Worm (Caenorhabditis elegans) whole organism, L2 larva: ENCODE measurements around the gene rgs-10.

Source experiments
- C34F6.9 ChIP-seq: fragments of 150-350 bp; optimal IDR thresholded peaks from 2 replicates; lab custom pipeline; 2014; ENCODE audit warnings: missing biosample characterization, missing genetic modification characterization
- F13H6.1 ChIP-seq: sonication (generic microtip); optimal IDR thresholded peaks from 2 replicates; lab custom pipeline; 2016; ENCODE audit warnings: missing genetic modification characterization, missing compliant biosample characterization
- R02D3.7 ChIP-seq: fragments of 150-350 bp; optimal IDR thresholded peaks from 2 replicates; lab custom pipeline; 2014; ENCODE audit warnings: missing biosample characterization, missing genetic modification characterization
- Y55F3AM.14 ChIP-seq: fragments of 200-800 bp; sonication (Bioruptor generic); optimal IDR thresholded peaks from 2 replicates; lab custom pipeline; 2018; ENCODE audit warnings: mild to moderate bottlenecking, missing genetic modification characterization, missing compliant biosample characterization
- ZK546.5 ChIP-seq: sonication (generic microtip); optimal IDR thresholded peaks from 2 replicates; lab custom pipeline; 2017; ENCODE audit warnings: missing biosample characterization, missing genetic modification characterization
- alr-1 ChIP-seq: fragments of 150-350 bp; optimal IDR thresholded peaks from 2 replicates; lab custom pipeline; 2014; ENCODE audit warnings: missing biosample characterization, missing genetic modification characterization
- aly-2 ChIP-seq: fragments of 150-350 bp; optimal IDR thresholded peaks from 2 replicates; lab custom pipeline; 2014; ENCODE audit warnings: missing biosample characterization, missing genetic modification characterization
- ama-1 ChIP-seq: fragments of 150-350 bp; optimal IDR thresholded peaks from 2 replicates; lab custom pipeline; 2018; ENCODE audit warnings: inconsistent platforms
- blmp-1 ChIP-seq: sonication (generic microtip); optimal IDR thresholded peaks from 2 replicates; lab custom pipeline; 2017; ENCODE audit warnings: missing genetic modification characterization, mild to moderate bottlenecking, missing compliant biosample characterization, antibody characterized with exemption, moderate library complexity; ENCODE audit not compliant: insufficient read depth
- ceh-16 ChIP-seq: fragments of 150-350 bp; optimal IDR thresholded peaks from 2 replicates; lab custom pipeline; 2014; ENCODE audit warnings: missing biosample characterization, missing genetic modification characterization
- ceh-82 ChIP-seq: fragments of 150-350 bp; optimal IDR thresholded peaks from 2 replicates; lab custom pipeline; 2014; ENCODE audit warnings: missing biosample characterization, missing genetic modification characterization
- egl-27 ChIP-seq: sonication (generic microtip); optimal IDR thresholded peaks from 3 replicates; lab custom pipeline; 2017; ENCODE audit warnings: missing biosample characterization, missing genetic modification reagents, missing genetic modification characterization
- elt-1 ChIP-seq: fragments of 150-350 bp; optimal IDR thresholded peaks from 2 replicates; lab custom pipeline; 2014; ENCODE audit warnings: missing biosample characterization, missing genetic modification characterization
- elt-3 ChIP-seq: sonication (generic microtip); optimal IDR thresholded peaks from 2 replicates; lab custom pipeline; 2017; ENCODE audit warnings: missing biosample characterization, missing genetic modification characterization
- gmeb-1 ChIP-seq: fragments of 150-350 bp; optimal IDR thresholded peaks from 2 replicates; lab custom pipeline; 2014; ENCODE audit warnings: missing biosample characterization, missing genetic modification characterization
- lin-11 ChIP-seq: fragments of 150-350 bp; sonication (generic microtip); optimal IDR thresholded peaks from 2 replicates; lab custom pipeline; 2014; ENCODE audit warnings: missing biosample characterization, missing genetic modification characterization, inconsistent platforms, mixed read lengths
- lin-13 ChIP-seq: fragments of 150-350 bp; optimal IDR thresholded peaks from 2 replicates; lab custom pipeline; 2014; ENCODE audit warnings: missing biosample characterization, missing genetic modification reagents, missing genetic modification characterization
- lin-39 ChIP-seq: fragments of 150-350 bp; optimal IDR thresholded peaks from 2 replicates; lab custom pipeline; 2014; ENCODE audit warnings: missing biosample characterization, missing genetic modification reagents, missing genetic modification characterization
- lsy-2 ChIP-seq, 2 experiments: fragments of 150-350 bp in 1 of 2; sonication (generic microtip) in 1 of 2; optimal IDR thresholded peaks; 2 replicates each; lab custom pipeline; 2014 to 2017; ENCODE audit warnings: missing biosample characterization in 2 of 2, missing genetic modification characterization in 2 of 2
- mab-5 ChIP-seq: fragments of 150-350 bp; optimal IDR thresholded peaks from 2 replicates; lab custom pipeline; 2014; ENCODE audit warnings: missing biosample characterization, missing genetic modification characterization
- mbf-1 ChIP-seq: sonication (generic microtip); optimal IDR thresholded peaks from 2 replicates; lab custom pipeline; 2017; ENCODE audit warnings: missing biosample characterization, missing genetic modification characterization
- mdl-1 ChIP-seq, 2 experiments: fragments of 150-350 bp in 1 of 2; sonication (generic microtip) in 1 of 2; optimal IDR thresholded peaks; 2 replicates each; lab custom pipeline; 2017; ENCODE audit warnings: missing biosample characterization in 2 of 2, missing genetic modification characterization in 2 of 2
- nhr-10 ChIP-seq: sonication (generic microtip); optimal IDR thresholded peaks from 2 replicates; lab custom pipeline; 2017; ENCODE audit warnings: missing biosample characterization, missing genetic modification characterization
- nhr-12 ChIP-seq: fragments of 150-350 bp; optimal IDR thresholded peaks from 2 replicates; lab custom pipeline; 2014; ENCODE audit warnings: missing biosample characterization, missing genetic modification characterization
- nhr-129 ChIP-seq: fragments of 150-350 bp; optimal IDR thresholded peaks from 2 replicates; lab custom pipeline; 2014; ENCODE audit warnings: missing biosample characterization, missing genetic modification characterization
- nhr-23 ChIP-seq: fragments of 150-350 bp; optimal IDR thresholded peaks from 2 replicates; lab custom pipeline; 2014; ENCODE audit warnings: missing biosample characterization, missing genetic modification reagents, missing genetic modification characterization
- nhr-237 ChIP-seq: fragments of 150-350 bp; optimal IDR thresholded peaks from 2 replicates; lab custom pipeline; 2014; ENCODE audit warnings: missing biosample characterization, missing genetic modification characterization
- nhr-6 ChIP-seq: fragments of 150-350 bp; optimal IDR thresholded peaks from 2 replicates; lab custom pipeline; 2014; ENCODE audit warnings: missing biosample characterization, missing genetic modification characterization
- peb-1 ChIP-seq: fragments of 150-350 bp; optimal IDR thresholded peaks from 2 replicates; lab custom pipeline; 2014; ENCODE audit warnings: missing biosample characterization, missing genetic modification characterization
- sem-4 ChIP-seq: fragments of 150-350 bp; optimal IDR thresholded peaks from 2 replicates; lab custom pipeline; 2014; ENCODE audit warnings: missing biosample characterization, missing genetic modification reagents, missing genetic modification characterization
- skn-1 ChIP-seq: sonication (generic microtip); optimal IDR thresholded peaks from 2 replicates; lab custom pipeline; 2017; ENCODE audit warnings: missing biosample characterization, missing genetic modification characterization
- sma-3 ChIP-seq: sonication (generic microtip); optimal IDR thresholded peaks from 2 replicates; lab custom pipeline; 2016; ENCODE audit warnings: missing genetic modification reagents, missing genetic modification characterization, missing compliant biosample characterization
- sma-9 ChIP-seq, 2 experiments: fragments of 150-350 bp in 1 of 2; sonication (generic microtip) in 1 of 2; optimal IDR thresholded peaks; 2 replicates each; lab custom pipeline; 2014 to 2016; ENCODE audit warnings: missing genetic modification characterization in 2 of 2, mild to moderate bottlenecking in 1 of 2, missing biosample characterization in 1 of 2, missing compliant biosample characterization in 1 of 2, missing genetic modification reagents in 1 of 2, moderate library complexity in 1 of 2
- snpc-4 ChIP-seq: fragments of 150-350 bp; optimal IDR thresholded peaks from 2 replicates; lab custom pipeline; 2014; ENCODE audit warnings: missing biosample characterization, missing genetic modification characterization
- unc-55 ChIP-seq: fragments of 150-350 bp; sonication (generic microtip); optimal IDR thresholded peaks from 3 replicates; lab custom pipeline; 2014; ENCODE audit warnings: missing biosample characterization, missing genetic modification reagents, missing genetic modification characterization
- unc-62 ChIP-seq: fragments of 150-350 bp; optimal IDR thresholded peaks from 2 replicates; lab custom pipeline; 2014; ENCODE audit warnings: missing biosample characterization, missing genetic modification reagents, missing genetic modification characterization
- zag-1 ChIP-seq: fragments of 150-350 bp; optimal IDR thresholded peaks from 2 replicates; lab custom pipeline; 2014; ENCODE audit warnings: missing biosample characterization, missing genetic modification characterization
- ztf-1 ChIP-seq: fragments of 200-800 bp; sonication (Bioruptor generic); conservative IDR thresholded peaks from 2 replicates; pipeline ENCODE4 v1.3.6; 2022; ENCODE audit warnings: missing genetic modification characterization, missing compliant biosample characterization
- ztf-11 ChIP-seq: sonication (generic microtip); optimal IDR thresholded peaks from 2 replicates; lab custom pipeline; 2017; ENCODE audit warnings: missing biosample characterization, missing genetic modification characterization
- ztf-4 ChIP-seq: fragments of 150-350 bp; optimal IDR thresholded peaks from 2 replicates; lab custom pipeline; 2014; ENCODE audit warnings: missing biosample characterization, missing genetic modification characterization

rgs-10 gene

ce11 chrX:14983274-14983673 lies 20.7 kb downstream of the rgs-10 start, which contains the start of gene rbg-1 (continued):
- TF ChIP-seq Y55F3AM.14 (GFP tag; lab: Kevin White, UChicago) (no peak), snpc-4 (tag; lab: Kevin White, UChicago) (peak; percentile 56), blmp-1 (tag; lab: Kevin White, UChicago) (no peak), elt-1 (tag; lab: Kevin White, UChicago) (no peak), nhr-23 (no peak), sem-4 (tag; lab: Kevin White, UChicago) (peak; percentile 18), sma-9 (GFP tag; optimal IDR thresholded peaks at IDR 0.05; lab: Kevin White, UChicago) (peak; percentile 64), sma-9 (tag; optimal IDR thresholded peaks at IDR 0.05; lab: Kevin White, UChicago) (no peak), egl-27 (tag; lab: Kevin White, UChicago) (no peak), R02D3.7 (no peak), mbf-1 (tag; lab: Kevin White, UChicago) (no peak), lin-39 (tag; lab: Kevin White, UChicago) (no peak), elt-3 (no peak), ZK546.5 (tag; lab: Kevin White, UChicago) (no peak), lsy-2 (tag; optimal IDR thresholded peaks at IDR 0.05; lab: Kevin White, UChicago) (peak; percentile 33 to 75), nhr-6 (tag; lab: Kevin White, UChicago) (peak; percentile 64), ceh-82 (tag; lab: Kevin White, UChicago) (no peak), nhr-129 (peak; percentile 92), nhr-10 (tag; lab: Kevin White, UChicago) (no peak), unc-62 (GFP tag; lab: Kevin White, UChicago) (no peak), C34F6.9 (tag; lab: Kevin White, UChicago) (peak; percentile 93), ztf-4 (tag; lab: Kevin White, UChicago) (peak; percentile 21), F13H6.1 (peak; percentile 48), aly-2 (no peak), sma-3 (GFP tag; lab: Kevin White, UChicago) (peak; percentile 59)
- TF ChIP-seq, all 48 proteins: peak for 20

ce11 chrX:14988160-14988559 lies 25.6 kb downstream of the rgs-10 start:
- TF ChIP-seq ztf-11, result no peak
- TF ChIP-seq gmeb-1 (tag; lab: Kevin White, UChicago), result no peak
- peak; percentile 74 for TF ChIP-seq snpc-4 (tag; lab: Kevin White, UChicago)
- no peak for TF ChIP-seq alr-1

- no peak for TF ChIP-seq skn-1 (tag; lab: Kevin White, UChicago)
- TF ChIP-seq lin-13 (GFP tag; lab: Kevin White, UChicago), result no peak
- TF ChIP-seq snpc-4 (tag; lab: Kevin White, UChicago), result no peak
- no peak for TF ChIP-seq ceh-16 (tag; lab: Kevin White, UChicago)
- TF ChIP-seq peb-1 (tag; lab: Kevin White, UChicago), result no peak
- no peak for TF ChIP-seq mdl-1 (tag; optimal IDR thresholded peaks at IDR 0.05; lab: Kevin White, UChicago)
- no peak for TF ChIP-seq nhr-23
- no peak for TF ChIP-seq lin-11 (tag; lab: Kevin White, UChicago)
- no peak for TF ChIP-seq mab-5
- TF ChIP-seq F13H6.1, result no peak
- no peak for TF ChIP-seq nhr-6 (tag; lab: Kevin White, UChicago)
- TF ChIP-seq egl-27 (tag; lab: Kevin White, UChicago), result no peak
- no peak for TF ChIP-seq ama-1 (lab: Kevin White, UChicago)
- no peak for TF ChIP-seq elt-3
- TF ChIP-seq nhr-129, result no peak
- TF ChIP-seq R02D3.7, result no peak
- TF ChIP-seq nhr-12, result no peak
- no peak for TF ChIP-seq ZK546.5 (tag; lab: Kevin White, UChicago)
- TF ChIP-seq unc-55 (GFP tag; lab: Kevin White, UChicago), result no peak
Measured at ce11 chrX:14991280-14991679, 28.7 kb downstream of the rgs-10 start, which contains the start of gene iglr-1. iglr-1 (minus strand) TSS chrX:14991380.

- TF ChIP-seq zag-1 (tag; lab: Kevin White, UChicago) (no peak), nhr-237 (tag; lab: Kevin White, UChicago) (no peak), snpc-4 (tag; lab: Kevin White, UChicago) (no peak), nhr-10 (tag; lab: Kevin White, UChicago) (no peak), mbf-1 (tag; lab: Kevin White, UChicago) (no peak), ztf-1 (GFP tag; lab: Robert Waterston, UW) (no peak), ama-1 (lab: Kevin White, UChicago) (no peak), elt-3 (no peak), sem-4 (tag; lab: Kevin White, UChicago) (no peak), mab-5 (no peak), alr-1 (no peak), R02D3.7 (no peak), unc-55 (GFP tag; lab: Kevin White, UChicago) (no peak), sma-9 (GFP tag; optimal IDR thresholded peaks at IDR 0.05; lab: Kevin White, UChicago) (no peak), sma-9 (tag; optimal IDR thresholded peaks at IDR 0.05; lab: Kevin White, UChicago) (no peak), lin-39 (tag; lab: Kevin White, UChicago) (no peak), elt-1 (tag; lab: Kevin White, UChicago) (no peak)
Measured at ce11 chrX:14993744-14994143, 31.2 kb downstream of the rgs-10 start.
